Worm (Caenorhabditis elegans) whole organism, L2 larva: Measurements from ENCODE around the gene eif-3.D.

Experiments used
- R02D3.7 ChIP-seq: fragments of 150-350 bp; optimal IDR thresholded peaks from 2 replicates; lab custom pipeline; 2014; ENCODE audit warnings: missing biosample characterization, missing genetic modification characterization
- Y55F3AM.14 ChIP-seq: fragments of 200-800 bp; sonication (Bioruptor generic); optimal IDR thresholded peaks from 2 replicates; lab custom pipeline; 2018; ENCODE audit warnings: mild to moderate bottlenecking, missing genetic modification characterization, missing compliant biosample characterization
- ZK546.5 ChIP-seq: sonication (generic microtip); optimal IDR thresholded peaks from 2 replicates; lab custom pipeline; 2017; ENCODE audit warnings: missing biosample characterization, missing genetic modification characterization
- alr-1 ChIP-seq: fragments of 150-350 bp; optimal IDR thresholded peaks from 2 replicates; lab custom pipeline; 2014; ENCODE audit warnings: missing biosample characterization, missing genetic modification characterization
- aly-2 ChIP-seq: fragments of 150-350 bp; optimal IDR thresholded peaks from 2 replicates; lab custom pipeline; 2014; ENCODE audit warnings: missing biosample characterization, missing genetic modification characterization
- blmp-1 ChIP-seq: sonication (generic microtip); optimal IDR thresholded peaks from 2 replicates; lab custom pipeline; 2017; ENCODE audit warnings: missing genetic modification characterization, mild to moderate bottlenecking, missing compliant biosample characterization, antibody characterized with exemption, moderate library complexity; ENCODE audit not compliant: insufficient read depth
- ceh-16 ChIP-seq: fragments of 150-350 bp; optimal IDR thresholded peaks from 2 replicates; lab custom pipeline; 2014; ENCODE audit warnings: missing biosample characterization, missing genetic modification characterization
- ceh-82 ChIP-seq: fragments of 150-350 bp; optimal IDR thresholded peaks from 2 replicates; lab custom pipeline; 2014; ENCODE audit warnings: missing biosample characterization, missing genetic modification characterization
- crh-2 ChIP-seq: sonication (generic microtip); optimal IDR thresholded peaks from 2 replicates; lab custom pipeline; 2017; ENCODE audit warnings: missing biosample characterization, missing genetic modification characterization
- dmd-4 ChIP-seq: sonication (generic microtip); optimal IDR thresholded peaks from 2 replicates; lab custom pipeline; 2017; ENCODE audit warnings: missing biosample characterization, missing genetic modification characterization
- egl-27 ChIP-seq: sonication (generic microtip); optimal IDR thresholded peaks from 3 replicates; lab custom pipeline; 2017; ENCODE audit warnings: missing biosample characterization, missing genetic modification reagents, missing genetic modification characterization
- elt-1 ChIP-seq: fragments of 150-350 bp; optimal IDR thresholded peaks from 2 replicates; lab custom pipeline; 2014; ENCODE audit warnings: missing biosample characterization, missing genetic modification characterization
- elt-3 ChIP-seq: sonication (generic microtip); optimal IDR thresholded peaks from 2 replicates; lab custom pipeline; 2017; ENCODE audit warnings: missing biosample characterization, missing genetic modification characterization
- fos-1 ChIP-seq: fragments of 150-350 bp; optimal IDR thresholded peaks from 2 replicates; lab custom pipeline; 2014; ENCODE audit warnings: missing biosample characterization, missing genetic modification characterization
- gmeb-1 ChIP-seq: fragments of 150-350 bp; optimal IDR thresholded peaks from 2 replicates; lab custom pipeline; 2014; ENCODE audit warnings: missing biosample characterization, missing genetic modification characterization
- lin-11 ChIP-seq: fragments of 150-350 bp; sonication (generic microtip); optimal IDR thresholded peaks from 2 replicates; lab custom pipeline; 2014; ENCODE audit warnings: missing biosample characterization, missing genetic modification characterization, inconsistent platforms, mixed read lengths
- lin-13 ChIP-seq: fragments of 150-350 bp; optimal IDR thresholded peaks from 2 replicates; lab custom pipeline; 2014; ENCODE audit warnings: missing biosample characterization, missing genetic modification reagents, missing genetic modification characterization
- lin-39 ChIP-seq: fragments of 150-350 bp; optimal IDR thresholded peaks from 2 replicates; lab custom pipeline; 2014; ENCODE audit warnings: missing biosample characterization, missing genetic modification reagents, missing genetic modification characterization
- lsy-2 ChIP-seq, 2 experiments: fragments of 150-350 bp in 1 of 2; sonication (generic microtip) in 1 of 2; optimal IDR thresholded peaks; 2 replicates each; lab custom pipeline; 2014 to 2017; ENCODE audit warnings: missing biosample characterization in 2 of 2, missing genetic modification characterization in 2 of 2
- mab-5 ChIP-seq: fragments of 150-350 bp; optimal IDR thresholded peaks from 2 replicates; lab custom pipeline; 2014; ENCODE audit warnings: missing biosample characterization, missing genetic modification characterization
- mbf-1 ChIP-seq: sonication (generic microtip); optimal IDR thresholded peaks from 2 replicates; lab custom pipeline; 2017; ENCODE audit warnings: missing biosample characterization, missing genetic modification characterization
- mdl-1 ChIP-seq, 2 experiments: fragments of 150-350 bp in 1 of 2; sonication (generic microtip) in 1 of 2; optimal IDR thresholded peaks; 2 replicates each; lab custom pipeline; 2017; ENCODE audit warnings: missing biosample characterization in 2 of 2, missing genetic modification characterization in 2 of 2
- nhr-10 ChIP-seq: sonication (generic microtip); optimal IDR thresholded peaks from 2 replicates; lab custom pipeline; 2017; ENCODE audit warnings: missing biosample characterization, missing genetic modification characterization
- nhr-11 ChIP-seq: fragments of 150-350 bp; optimal IDR thresholded peaks from 2 replicates; lab custom pipeline; 2014; ENCODE audit warnings: missing biosample characterization, missing genetic modification characterization
- nhr-12 ChIP-seq: fragments of 150-350 bp; optimal IDR thresholded peaks from 2 replicates; lab custom pipeline; 2014; ENCODE audit warnings: missing biosample characterization, missing genetic modification characterization
- nhr-21 ChIP-seq: fragments of 150-350 bp; optimal IDR thresholded peaks from 2 replicates; lab custom pipeline; 2014; ENCODE audit warnings: missing biosample characterization, missing genetic modification characterization
- nhr-23 ChIP-seq: fragments of 150-350 bp; optimal IDR thresholded peaks from 2 replicates; lab custom pipeline; 2014; ENCODE audit warnings: missing biosample characterization, missing genetic modification reagents, missing genetic modification characterization
- nhr-237 ChIP-seq: fragments of 150-350 bp; optimal IDR thresholded peaks from 2 replicates; lab custom pipeline; 2014; ENCODE audit warnings: missing biosample characterization, missing genetic modification characterization
- nhr-25 ChIP-seq: fragments of 150-350 bp; sonication (generic microtip); optimal IDR thresholded peaks from 3 replicates; lab custom pipeline; 2014; ENCODE audit warnings: missing biosample characterization, missing genetic modification characterization
- nhr-6 ChIP-seq: fragments of 150-350 bp; optimal IDR thresholded peaks from 2 replicates; lab custom pipeline; 2014; ENCODE audit warnings: missing biosample characterization, missing genetic modification characterization
- nhr-77 ChIP-seq: fragments of 150-350 bp; optimal IDR thresholded peaks from 2 replicates; lab custom pipeline; 2014; ENCODE audit warnings: missing biosample characterization, missing genetic modification characterization
- peb-1 ChIP-seq: fragments of 150-350 bp; optimal IDR thresholded peaks from 2 replicates; lab custom pipeline; 2014; ENCODE audit warnings: missing biosample characterization, missing genetic modification characterization
- sem-4 ChIP-seq: fragments of 150-350 bp; optimal IDR thresholded peaks from 2 replicates; lab custom pipeline; 2014; ENCODE audit warnings: missing biosample characterization, missing genetic modification reagents, missing genetic modification characterization
- sma-3 ChIP-seq: sonication (generic microtip); optimal IDR thresholded peaks from 2 replicates; lab custom pipeline; 2016; ENCODE audit warnings: missing genetic modification reagents, missing genetic modification characterization, missing compliant biosample characterization
- sma-9 ChIP-seq, 2 experiments: fragments of 150-350 bp in 1 of 2; sonication (generic microtip) in 1 of 2; optimal IDR thresholded peaks; 2 replicates each; lab custom pipeline; 2014 to 2016; ENCODE audit warnings: missing genetic modification characterization in 2 of 2, mild to moderate bottlenecking in 1 of 2, missing biosample characterization in 1 of 2, missing compliant biosample characterization in 1 of 2, missing genetic modification reagents in 1 of 2, moderate library complexity in 1 of 2
- snpc-4 ChIP-seq: fragments of 150-350 bp; optimal IDR thresholded peaks from 2 replicates; lab custom pipeline; 2014; ENCODE audit warnings: missing biosample characterization, missing genetic modification characterization
- unc-39 ChIP-seq: fragments of 150-350 bp; optimal IDR thresholded peaks from 2 replicates; lab custom pipeline; 2014; ENCODE audit warnings: missing biosample characterization, missing genetic modification characterization
- unc-55 ChIP-seq: fragments of 150-350 bp; sonication (generic microtip); optimal IDR thresholded peaks from 3 replicates; lab custom pipeline; 2014; ENCODE audit warnings: missing biosample characterization, missing genetic modification reagents, missing genetic modification characterization
- unc-62 ChIP-seq: fragments of 150-350 bp; optimal IDR thresholded peaks from 2 replicates; lab custom pipeline; 2014; ENCODE audit warnings: missing biosample characterization, missing genetic modification reagents, missing genetic modification characterization
- zag-1 ChIP-seq: fragments of 150-350 bp; optimal IDR thresholded peaks from 2 replicates; lab custom pipeline; 2014; ENCODE audit warnings: missing biosample characterization, missing genetic modification characterization
- ztf-1 ChIP-seq: fragments of 200-800 bp; sonication (Bioruptor generic); conservative IDR thresholded peaks from 2 replicates; pipeline ENCODE4 v1.3.6; 2022; ENCODE audit warnings: missing genetic modification characterization, missing compliant biosample characterization
- ztf-11 ChIP-seq: sonication (generic microtip); optimal IDR thresholded peaks from 2 replicates; lab custom pipeline; 2017; ENCODE audit warnings: missing biosample characterization, missing genetic modification characterization
- ztf-4 ChIP-seq: fragments of 150-350 bp; optimal IDR thresholded peaks from 2 replicates; lab custom pipeline; 2014; ENCODE audit warnings: missing biosample characterization, missing genetic modification characterization

Gene eif-3.D

DNA sequence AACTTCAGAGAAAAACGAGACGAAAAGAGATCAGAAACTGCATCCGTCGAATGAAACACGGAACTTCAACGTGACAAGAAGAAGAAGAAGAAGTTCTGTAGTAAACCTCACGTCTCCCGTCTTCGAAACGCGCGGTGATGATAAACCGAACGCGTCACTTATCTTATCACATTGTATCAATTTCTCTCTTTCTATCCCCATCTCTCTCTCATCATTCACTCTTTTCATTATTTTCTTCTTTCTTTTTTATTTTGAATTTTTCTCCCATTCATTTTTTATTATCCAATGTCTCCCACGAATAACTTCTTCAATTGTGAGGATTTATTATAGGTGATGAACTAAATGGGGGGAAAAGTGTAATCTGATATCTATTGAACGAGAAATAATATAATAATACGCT lies 15.5 kb upstream of the eif-3.D start (continued):
- TF ChIP-seq sma-3 (GFP tag; lab: Kevin White, UChicago) (peak; percentile 65), lsy-2 (tag; optimal IDR thresholded peaks at IDR 0.05; lab: Kevin White, UChicago) (peak in 1 of 2 experiments; percentile 38), nhr-25 (tag; lab: Kevin White, UChicago) (peak; percentile 85), mab-5 (tag; lab: Kevin White, UChicago) (no peak), crh-2 (tag; lab: Kevin White, UChicago) (peak; percentile 64), aly-2 (tag; lab: Kevin White, UChicago) (no peak), alr-1 (tag; lab: Kevin White, UChicago) (no peak), elt-3 (tag; lab: Kevin White, UChicago) (no peak), ztf-11 (tag; lab: Kevin White, UChicago) (no peak), lin-13 (peak; percentile 21), ztf-1 (GFP tag; lab: Robert Waterston, UW) (no peak), fos-1 (tag; lab: Kevin White, UChicago) (peak; percentile 64), ZK546.5 (tag; lab: Kevin White, UChicago) (no peak)

DNA sequence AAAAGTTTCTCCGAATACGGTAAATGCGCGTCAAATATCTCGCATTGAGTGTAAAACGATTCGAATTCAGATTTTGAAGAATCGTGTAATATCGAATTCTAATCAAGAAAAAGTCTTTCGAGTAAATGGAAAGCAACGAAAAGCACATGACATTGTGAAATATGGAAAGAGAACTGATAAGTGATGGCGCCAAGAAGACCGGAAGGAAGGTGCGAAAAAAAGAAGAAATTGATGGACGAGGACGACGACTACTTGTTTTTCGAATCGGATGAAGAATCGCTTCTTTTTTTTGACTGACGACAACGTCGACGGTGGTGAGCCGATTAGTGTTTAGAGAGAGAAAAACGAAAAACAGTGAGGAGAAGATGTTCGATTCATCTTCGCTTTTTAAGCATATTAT lies 14.6 kb upstream of the eif-3.D start:
- TF ChIP-seq mbf-1 (no peak), R02D3.7 (no peak), elt-1 (tag; lab: Kevin White, UChicago) (no peak), nhr-6 (tag; lab: Kevin White, UChicago) (no peak), mab-5 (tag; lab: Kevin White, UChicago) (no peak), nhr-21 (peak; percentile 41), nhr-237 (no peak), egl-27 (tag; lab: Kevin White, UChicago) (no peak), dmd-4 (no peak), fos-1 (tag; lab: Kevin White, UChicago) (peak; percentile 68), blmp-1 (no peak), peb-1 (no peak), lsy-2 (tag; optimal IDR thresholded peaks at IDR 0.05; lab: Kevin White, UChicago) (no peak), lin-13 (no peak), sma-9 (GFP tag; optimal IDR thresholded peaks at IDR 0.05; lab: Kevin White, UChicago) (peak; percentile 63), sma-9 (tag; optimal IDR thresholded peaks at IDR 0.05; lab: Kevin White, UChicago) (no peak), ztf-11 (tag; lab: Kevin White, UChicago) (no peak), sma-3 (GFP tag; lab: Kevin White, UChicago) (peak; percentile 47), gmeb-1 (tag; lab: Kevin White, UChicago) (peak; percentile 5), nhr-11 (no peak), ceh-82 (tag; lab: Kevin White, UChicago) (no peak), lin-11 (tag; lab: Kevin White, UChicago) (no peak), snpc-4 (no peak), nhr-10 (no peak), mdl-1 (tag; optimal IDR thresholded peaks at IDR 0.05; lab: Kevin White, UChicago) (no peak)

DNA sequence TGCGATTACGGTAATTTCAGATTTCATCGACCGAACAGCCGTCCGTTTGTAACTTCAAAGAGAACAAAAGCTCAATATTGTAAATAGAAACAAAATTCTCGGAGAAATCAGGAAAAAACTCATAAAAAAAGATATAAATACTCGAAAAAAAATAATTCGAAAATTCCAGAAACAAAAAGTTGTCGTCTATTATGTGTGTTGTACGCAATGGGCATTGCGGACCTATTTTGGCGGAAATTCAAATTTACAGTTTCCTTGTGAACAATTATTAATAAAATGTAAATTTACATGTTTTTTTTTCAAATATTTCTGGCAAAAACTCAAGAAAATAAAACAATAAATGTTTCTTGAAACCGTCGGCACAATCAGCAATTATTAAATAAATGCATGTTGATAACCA lies 14.1 kb upstream of the eif-3.D start:
- TF ChIP-seq fos-1 (tag; lab: Kevin White, UChicago) = no peak
- no peak for TF ChIP-seq lsy-2 (tag; optimal IDR thresholded peaks at IDR 0.05; lab: Kevin White, UChicago)
- TF ChIP-seq nhr-11 = no peak
- TF ChIP-seq ceh-82 (tag; lab: Kevin White, UChicago) = no peak
- no peak for TF ChIP-seq nhr-25 (tag; lab: Kevin White, UChicago)
- TF ChIP-seq nhr-23 (tag; lab: Kevin White, UChicago) = no peak
- no peak for TF ChIP-seq Y55F3AM.14 (GFP tag; lab: Kevin White, UChicago)
- TF ChIP-seq sma-3 (GFP tag; lab: Kevin White, UChicago) = no peak

DNA sequence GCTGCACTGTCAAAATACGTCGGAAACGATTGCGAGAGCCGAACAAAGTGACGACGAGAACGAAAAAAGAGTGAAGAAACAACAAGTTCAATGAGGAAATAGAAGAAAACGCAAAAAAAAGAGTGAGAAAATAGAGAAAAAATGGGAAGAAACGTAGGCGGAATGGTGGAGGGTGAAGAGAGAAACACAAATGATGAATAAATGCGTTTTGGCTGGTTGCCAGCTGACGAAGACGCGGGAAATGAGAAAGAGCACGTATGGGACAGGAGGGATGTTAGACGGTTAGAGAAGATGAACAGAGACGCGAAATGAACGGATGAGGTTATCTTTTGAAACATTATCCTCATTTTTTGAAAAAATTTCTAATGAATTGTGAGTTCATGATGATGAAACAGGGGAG lies 13.6 kb upstream of the eif-3.D start:
- TF ChIP-seq zag-1 (peak; percentile 69), unc-62 (GFP tag; lab: Kevin White, UChicago) (no peak), ceh-82 (tag; lab: Kevin White, UChicago) (no peak), alr-1 (tag; lab: Kevin White, UChicago) (no peak), snpc-4 (no peak), crh-2 (tag; lab: Kevin White, UChicago) (peak; percentile 77), sem-4 (tag; lab: Kevin White, UChicago) (peak; percentile 61), mab-5 (tag; lab: Kevin White, UChicago) (peak; percentile 21), ztf-11 (tag; lab: Kevin White, UChicago) (no peak), nhr-25 (tag; lab: Kevin White, UChicago) (peak; percentile 38), lin-13 (peak; percentile 46), ztf-1 (GFP tag; lab: Robert Waterston, UW) (no peak), gmeb-1 (tag; lab: Kevin White, UChicago) (no peak), ceh-16 (tag; lab: Kevin White, UChicago) (no peak), unc-39 (no peak), peb-1 (no peak), nhr-11 (no peak), ztf-4 (tag; lab: Kevin White, UChicago) (peak; percentile 82), unc-55 (GFP tag; lab: Kevin White, UChicago) (peak; percentile 87), elt-3 (tag; lab: Kevin White, UChicago) (no peak), lin-39 (tag; lab: Kevin White, UChicago) (no peak), aly-2 (tag; lab: Kevin White, UChicago) (no peak), nhr-77 (no peak), lin-11 (tag; lab: Kevin White, UChicago) (peak; percentile 36), nhr-12 (tag; lab: Kevin White, UChicago) (no peak), nhr-21 (no peak), R02D3.7 (no peak), dmd-4 (no peak), nhr-237 (no peak), mbf-1 (no peak), nhr-10 (no peak), nhr-6 (tag; lab: Kevin White, UChicago) (peak; percentile 63), nhr-23 (tag; lab: Kevin White, UChicago) (no peak), Y55F3AM.14 (GFP tag; lab: Kevin White, UChicago) (no peak)
